Worm (Caenorhabditis elegans) whole organism, midembryonic: ENCODE results near the gene fipr-16.

Experiments used
- T22C8.4 ChIP-seq: fragments of 200-800 bp; sonication (Bioruptor generic); IDR thresholded peaks from 2 replicates; pipeline ENCODE4 v1.3.6; 2022; ENCODE audit warnings: missing genetic modification characterization, missing compliant biosample characterization
- cog-1 ChIP-seq: sonication (generic microtip); optimal IDR thresholded peaks from 2 replicates; lab custom pipeline; 2016; ENCODE audit warnings: missing genetic modification characterization, missing compliant biosample characterization
- flt-1 ChIP-seq: fragments of 200-800 bp; sonication (Bioruptor generic); IDR thresholded peaks from 2 replicates; pipeline ENCODE4 v1.3.6; 2022; ENCODE audit warnings: missing genetic modification characterization, missing compliant biosample characterization
- klf-2 ChIP-seq: fragments of 200-800 bp; sonication (Bioruptor generic); conservative IDR thresholded peaks from 2 replicates; pipeline ENCODE4 v1.3.6; 2022; ENCODE audit warnings: missing genetic modification reagents, missing genetic modification characterization, missing compliant biosample characterization
- med-1 ChIP-seq: sonication (generic microtip); optimal IDR thresholded peaks from 2 replicates; lab custom pipeline; 2017; ENCODE audit warnings: missing genetic modification characterization, mild to moderate bottlenecking, missing compliant biosample characterization, antibody characterized with exemption, missing genetic modification reagents; ENCODE audit not compliant: insufficient read depth
- ref-1 ChIP-seq: fragments of 200-800 bp; sonication (Bioruptor generic); conservative IDR thresholded peaks from 2 replicates; pipeline ENCODE4 v1.3.6; 2022; ENCODE audit warnings: missing genetic modification reagents, missing genetic modification characterization, missing compliant biosample characterization
- tab-1 ChIP-seq: fragments of 200-800 bp; sonication (Bioruptor generic); IDR thresholded peaks from 2 replicates; pipeline ENCODE4 v1.3.6; 2022; ENCODE audit warnings: missing genetic modification characterization, missing compliant biosample characterization
- ztf-23 ChIP-seq: fragments of 200-800 bp; sonication (Bioruptor generic); IDR thresholded peaks from 2 replicates; pipeline ENCODE4 v1.3.6; 2022; ENCODE audit warnings: missing genetic modification reagents, missing genetic modification characterization, missing compliant biosample characterization
- ztf-29 ChIP-seq: fragments of 200-800 bp; sonication (Bioruptor generic); IDR thresholded peaks from 2 replicates; pipeline ENCODE4 v1.3.6; 2022; ENCODE audit warnings: missing genetic modification reagents, missing genetic modification characterization, missing compliant biosample characterization

The fipr-16 gene

DNA sequence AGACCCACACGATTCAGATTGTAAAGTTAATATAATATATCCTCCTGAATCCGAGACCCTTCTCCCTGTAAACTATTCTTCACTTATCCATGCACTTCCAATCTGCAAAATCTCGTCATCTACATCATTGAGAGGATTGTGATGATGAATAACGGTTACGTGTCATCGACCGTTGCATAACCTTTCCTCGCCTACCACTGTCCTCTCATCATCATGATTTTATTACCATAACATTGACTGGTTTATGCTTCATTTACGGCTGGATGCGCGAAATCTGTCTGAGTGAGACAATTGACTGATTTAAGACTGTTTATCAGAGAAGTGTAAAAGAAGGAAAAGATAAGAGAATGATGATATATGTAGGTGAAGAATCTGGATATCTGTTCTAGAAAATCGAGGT, 29.5 kb upstream of the fipr-16 start:
- TF ChIP-seq ref-1 (GFP tag; lab: Robert Waterston, UW) (no peak), flt-1 (GFP tag; lab: Robert Waterston, UW) (no peak)

DNA sequence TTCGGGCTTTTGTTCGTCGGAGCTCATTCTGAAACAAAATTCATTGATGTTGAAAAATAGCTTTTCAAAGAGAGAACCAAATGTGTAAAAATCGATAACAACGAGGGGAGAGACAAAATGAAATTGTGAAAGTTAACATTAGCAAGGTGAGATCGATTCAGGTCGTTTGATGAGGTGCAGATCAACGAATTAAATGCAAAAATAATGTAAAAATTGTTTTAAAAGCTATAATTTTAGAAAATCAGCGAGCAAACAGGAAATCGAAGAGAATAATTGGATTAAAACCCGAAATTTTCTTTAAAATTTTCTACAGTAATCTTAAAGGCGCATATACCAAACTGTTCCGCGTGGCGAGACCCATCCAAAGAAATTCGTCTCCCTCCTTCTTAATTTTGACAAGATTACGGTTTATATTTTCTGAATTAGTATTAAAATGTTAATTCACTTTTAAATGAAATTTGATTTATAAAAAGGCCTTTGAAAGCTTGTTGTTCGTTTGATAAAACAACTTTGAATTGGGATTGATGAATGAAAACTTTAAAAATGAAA, 27.7 kb upstream of the fipr-16 start, which contains the start of gene C13G5.2:
Gene C13G5.2 (minus strand): TSS at position 51 of the 549 bp plus-strand sequence.
- TF ChIP-seq T22C8.4 (GFP tag; lab: Robert Waterston, UW), result peak; percentile 26; the same call in 1 of the 2 replicates
- no peak for TF ChIP-seq cog-1 (tag; lab: Kevin White, UChicago)

DNA sequence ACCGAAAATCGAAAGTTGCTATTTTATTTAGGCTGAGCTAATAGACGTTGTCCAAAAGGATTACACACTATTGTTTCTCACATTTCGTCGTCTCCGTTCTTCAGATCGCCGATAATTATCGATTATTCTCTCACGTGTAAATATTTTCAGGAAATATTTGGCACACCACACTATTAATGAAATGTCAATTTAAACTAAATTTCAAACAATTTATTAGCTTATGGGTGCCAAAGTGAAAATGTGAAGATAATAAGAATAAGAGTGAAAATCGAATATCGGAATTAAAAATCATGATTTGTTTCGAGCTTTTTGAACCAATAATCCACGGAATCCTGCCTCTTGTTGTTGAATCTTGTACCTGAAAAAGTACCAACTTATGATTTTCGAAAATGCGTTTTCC, 25.8 kb upstream of the fipr-16 start, which contains the start of gene C06E1.11:
Gene C06E1.11 (minus strand): TSS at position 101 of the 400 bp plus-strand sequence.
- no peak for TF ChIP-seq cog-1 (tag; lab: Kevin White, UChicago)
- no peak for TF ChIP-seq tab-1 (GFP tag; lab: Robert Waterston, UW)
- TF ChIP-seq ztf-29, result no peak
- TF ChIP-seq ref-1 (GFP tag; lab: Robert Waterston, UW), result no peak
- TF ChIP-seq ztf-23, result no peak
- no peak for TF ChIP-seq klf-2
- no peak for TF ChIP-seq flt-1 (GFP tag; lab: Robert Waterston, UW)
- TF ChIP-seq T22C8.4 (GFP tag; lab: Robert Waterston, UW), result no peak
- TF ChIP-seq med-1, result no peak

DNA sequence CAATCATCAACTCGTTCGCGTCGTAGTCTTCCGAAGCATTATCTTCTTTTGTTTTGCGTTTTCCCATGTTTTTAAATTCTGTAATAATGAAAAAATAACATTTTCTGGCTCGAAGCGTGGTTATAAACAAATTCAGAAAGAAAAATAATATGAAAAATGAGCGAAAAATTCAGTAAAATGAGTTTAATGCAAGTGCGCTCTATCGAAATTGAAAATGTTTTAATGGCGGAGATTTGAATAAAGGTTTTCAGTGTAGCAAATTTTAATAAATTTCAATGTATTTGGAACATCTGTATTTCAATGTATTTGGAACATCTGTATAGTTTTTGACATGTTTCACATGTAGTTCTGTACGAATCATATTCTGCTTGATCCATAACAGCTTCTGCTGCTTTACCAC, 23.7 kb upstream of the fipr-16 start, which contains the start of gene rha-2:
Gene rha-2 (minus strand): TSS at position 80 of the 400 bp plus-strand sequence.
- TF ChIP-seq tab-1 (GFP tag; lab: Robert Waterston, UW) (no peak), ztf-23 (no peak), T22C8.4 (GFP tag; lab: Robert Waterston, UW) (no peak), klf-2 (no peak), med-1 (no peak), cog-1 (tag; lab: Kevin White, UChicago) (no peak), flt-1 (GFP tag; lab: Robert Waterston, UW) (no peak), ztf-29 (no peak), ref-1 (GFP tag; lab: Robert Waterston, UW) (no peak)

DNA sequence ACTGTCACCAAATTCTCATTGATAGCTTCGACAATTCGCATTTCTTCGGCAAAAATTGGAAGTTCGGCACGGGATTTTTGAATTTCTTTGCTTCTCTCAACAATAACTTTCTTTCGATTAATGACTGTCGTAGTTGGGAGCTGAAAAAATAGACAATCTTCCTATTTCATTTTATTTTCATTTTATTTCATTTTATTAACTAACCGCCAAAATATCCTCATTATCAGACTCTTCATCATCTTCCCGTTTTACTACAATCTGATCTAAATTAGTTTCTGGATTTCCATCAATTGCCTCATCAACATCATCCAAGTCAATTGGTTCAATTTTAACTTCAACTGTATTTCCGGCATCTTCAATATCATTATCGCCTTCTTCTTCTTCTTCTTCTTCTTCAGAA, 22.8 kb upstream of the fipr-16 start:
- no peak for TF ChIP-seq klf-2
- no peak for TF ChIP-seq ref-1 (GFP tag; lab: Robert Waterston, UW)
- TF ChIP-seq cog-1 (tag; lab: Kevin White, UChicago), result no peak
- no peak for TF ChIP-seq T22C8.4 (GFP tag; lab: Robert Waterston, UW)
- no peak for TF ChIP-seq ztf-23
- no peak for TF ChIP-seq flt-1 (GFP tag; lab: Robert Waterston, UW)
- no peak for TF ChIP-seq med-1
- TF ChIP-seq tab-1 (GFP tag; lab: Robert Waterston, UW), result no peak
- TF ChIP-seq ztf-29, result no peak

DNA sequence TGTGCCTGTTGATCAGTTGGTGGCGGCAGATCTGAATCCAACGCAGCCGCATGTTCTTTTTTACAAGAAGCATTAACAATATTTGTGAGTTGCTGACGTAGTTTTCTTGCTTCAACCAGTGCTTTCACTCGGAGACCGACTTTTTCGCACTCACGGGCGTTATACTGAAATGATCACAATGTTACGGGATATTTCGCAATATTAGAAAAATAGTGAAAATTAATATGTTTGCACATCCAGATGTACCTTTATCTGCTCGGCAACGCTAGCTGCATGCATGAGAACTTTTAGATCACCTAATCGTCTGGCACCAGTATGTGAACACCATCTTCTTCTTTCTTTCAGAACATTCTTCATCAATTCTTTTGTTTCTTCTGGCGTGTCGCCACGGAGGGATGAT, 20.5 kb upstream of the fipr-16 start:
- TF ChIP-seq T22C8.4 (GFP tag; lab: Robert Waterston, UW) (no peak), ref-1 (GFP tag; lab: Robert Waterston, UW) (no peak), med-1 (no peak), cog-1 (tag; lab: Kevin White, UChicago) (no peak), tab-1 (GFP tag; lab: Robert Waterston, UW) (no peak), ztf-23 (no peak), ztf-29 (no peak), klf-2 (no peak), flt-1 (GFP tag; lab: Robert Waterston, UW) (no peak)

DNA sequence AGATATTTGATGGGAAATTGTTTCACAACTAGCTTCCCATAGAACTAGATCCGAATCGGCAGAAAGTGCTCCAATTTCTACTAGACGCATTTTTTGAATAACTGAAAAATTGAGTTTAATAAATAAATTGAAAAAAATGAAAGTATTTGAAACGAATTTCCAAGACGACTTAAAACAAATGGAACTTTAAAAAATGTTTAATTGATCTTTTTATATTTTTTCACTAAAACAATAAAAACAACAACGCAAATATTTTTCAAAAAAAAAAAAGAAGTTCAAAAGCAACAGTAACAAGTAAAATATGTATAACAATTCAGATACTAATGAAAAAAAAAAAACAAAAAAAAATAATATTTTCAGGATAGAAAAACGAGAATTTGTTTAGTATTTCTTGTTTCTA, 18.9 kb upstream of the fipr-16 start, which contains the start of gene C06E1.9:
Gene C06E1.9 (minus strand): TSS at position 101 of the 400 bp plus-strand sequence.
- no peak for TF ChIP-seq tab-1 (GFP tag; lab: Robert Waterston, UW)
- no peak for TF ChIP-seq ztf-23
- no peak for TF ChIP-seq med-1
- no peak for TF ChIP-seq flt-1 (GFP tag; lab: Robert Waterston, UW)
- no peak for TF ChIP-seq cog-1 (tag; lab: Kevin White, UChicago)
- TF ChIP-seq T22C8.4 (GFP tag; lab: Robert Waterston, UW), result no peak
- TF ChIP-seq ref-1 (GFP tag; lab: Robert Waterston, UW), result no peak
- TF ChIP-seq klf-2, result no peak
- TF ChIP-seq ztf-29, result no peak

DNA sequence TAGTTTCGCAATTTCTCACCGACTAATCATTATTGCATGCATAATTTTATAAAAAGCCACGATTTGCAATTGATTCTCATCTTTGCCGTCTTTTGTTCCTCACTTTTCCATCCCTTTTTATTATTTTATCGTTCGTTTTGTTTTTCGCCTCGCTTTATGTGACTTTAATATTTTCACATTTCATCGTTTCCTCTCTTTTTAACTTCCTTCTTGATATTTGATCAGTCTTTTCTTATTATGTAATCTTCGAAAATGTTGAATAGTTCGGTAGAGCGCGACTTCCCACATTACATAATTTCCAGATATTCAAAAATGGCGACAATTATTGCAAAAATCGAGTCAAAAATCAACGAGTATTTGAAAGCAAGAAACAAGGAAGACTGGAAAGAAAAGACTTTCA, 14.8 kb upstream of the fipr-16 start, which contains the start of gene C06E1.1:
Gene C06E1.1 (plus strand): TSS at position 301 of the 400 bp plus-strand sequence.
- TF ChIP-seq ref-1 (GFP tag; lab: Robert Waterston, UW) (no peak), klf-2 (no peak), cog-1 (tag; lab: Kevin White, UChicago) (no peak), ztf-23 (no peak), tab-1 (GFP tag; lab: Robert Waterston, UW) (no peak), med-1 (no peak)

DNA sequence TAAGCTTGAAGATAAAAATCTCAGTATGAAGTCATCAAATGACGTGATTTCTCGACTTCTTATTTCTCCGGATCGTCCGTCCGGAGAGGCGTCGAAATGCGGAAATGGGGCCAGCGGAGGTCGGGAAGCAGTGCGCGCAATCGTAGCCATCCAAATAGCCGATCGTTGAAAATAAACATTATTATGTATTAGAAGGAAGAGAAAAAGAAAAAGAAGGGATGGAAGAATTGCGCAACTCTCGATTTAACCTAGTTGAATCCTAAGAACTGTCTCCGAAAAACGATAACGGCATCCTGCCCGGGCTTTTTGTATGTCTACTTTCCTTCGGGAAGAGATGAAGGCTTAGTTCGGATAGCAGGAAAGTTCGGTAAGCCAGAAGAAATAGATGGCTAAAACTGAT, 11.4 kb upstream of the fipr-16 start:
- TF ChIP-seq ztf-23 (no peak), med-1 (no peak), T22C8.4 (GFP tag; lab: Robert Waterston, UW) (no peak), tab-1 (GFP tag; lab: Robert Waterston, UW) (no peak)

DNA sequence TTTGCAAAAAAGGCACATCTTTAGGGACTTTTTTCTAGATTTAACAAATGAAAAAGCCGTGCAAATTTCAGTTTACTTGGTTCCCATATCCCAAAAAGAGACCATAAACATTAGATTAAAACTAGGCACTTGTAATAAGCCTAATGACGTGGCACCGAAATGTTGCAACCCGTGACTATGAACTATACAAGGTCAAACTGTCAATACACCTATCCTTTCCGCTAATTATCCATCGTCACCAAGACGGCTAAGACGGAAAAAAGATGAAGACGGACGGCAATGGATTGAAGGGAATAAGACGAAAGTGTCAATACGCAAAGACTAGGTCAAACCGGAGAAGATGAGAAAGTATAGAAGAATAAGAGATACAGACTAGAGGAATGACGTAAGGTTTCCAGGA, 8.2 kb upstream of the fipr-16 start:
- TF ChIP-seq tab-1 (GFP tag; lab: Robert Waterston, UW) (no peak), klf-2 (no peak), T22C8.4 (GFP tag; lab: Robert Waterston, UW) (no peak), ztf-29 (no peak), ref-1 (GFP tag; lab: Robert Waterston, UW) (no peak), flt-1 (GFP tag; lab: Robert Waterston, UW) (no peak), cog-1 (tag; lab: Kevin White, UChicago) (no peak), ztf-23 (no peak), med-1 (no peak)

DNA sequence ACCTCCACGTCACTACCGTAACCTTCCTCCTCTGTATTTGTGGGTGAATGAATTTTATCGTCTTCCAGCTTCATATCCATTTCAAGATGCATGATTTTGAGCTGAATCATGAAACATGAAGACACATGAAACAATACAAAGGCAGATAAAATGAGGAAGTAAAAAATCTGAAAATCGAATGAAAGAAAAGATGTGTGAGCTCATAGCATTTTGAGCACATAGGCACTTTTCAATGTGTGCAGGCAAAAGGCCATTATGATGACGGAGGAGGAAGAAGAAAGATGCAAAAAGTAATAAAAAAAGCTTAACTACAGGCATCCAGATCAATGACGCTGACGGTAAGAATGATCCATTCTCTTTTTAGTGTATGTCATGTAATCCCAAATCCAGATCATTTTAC, 7.0 kb upstream of the fipr-16 start, which contains the start of gene ztf-30:
Gene ztf-30 (minus strand): TSS at position 101 of the 400 bp plus-strand sequence.
- TF ChIP-seq flt-1 (GFP tag; lab: Robert Waterston, UW) (no peak), cog-1 (tag; lab: Kevin White, UChicago) (no peak), ref-1 (GFP tag; lab: Robert Waterston, UW) (no peak), ztf-23 (no peak), klf-2 (no peak), tab-1 (GFP tag; lab: Robert Waterston, UW) (no peak), med-1 (no peak), ztf-29 (no peak)
